Worm (Caenorhabditis elegans): ENCODE results near the gene srd-15.

DNA sequence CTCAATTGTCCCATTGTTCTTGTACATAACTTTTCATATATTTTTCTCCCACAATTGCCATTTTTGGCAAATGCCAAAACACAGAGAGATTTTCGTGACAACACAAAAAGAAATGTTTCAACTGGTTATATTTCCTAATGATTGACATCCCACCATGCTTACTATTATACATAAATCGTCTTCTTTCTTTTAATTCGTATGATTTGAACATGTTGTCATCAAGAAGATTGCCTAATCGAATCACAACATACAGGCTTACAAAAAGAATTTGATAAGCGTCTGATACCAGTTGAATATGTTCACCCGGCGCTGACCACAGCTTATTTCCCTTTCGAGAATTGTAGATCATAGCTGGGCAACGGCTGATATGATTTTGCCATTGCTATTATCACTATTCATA, 11.1 kb downstream of the srd-15 start, which contains the start of gene grd-9:
- TF ChIP-seq flt-1 (GFP tag; IDR thresholded peaks at IDR 0.05), result no peak
- TF ChIP-seq tab-1 (GFP tag; IDR thresholded peaks at IDR 0.05), result no peak
- TF ChIP-seq cog-1 (tag; optimal IDR thresholded peaks at IDR 0.05), result no peak
- no peak for TF ChIP-seq ztf-23 (GFP tag; IDR thresholded peaks at IDR 0.05)
- TF ChIP-seq ref-1 (GFP tag; conservative IDR thresholded peaks at IDR 0.05), result no peak
- no peak for TF ChIP-seq klf-2 (GFP tag; conservative IDR thresholded peaks at IDR 0.05)
- TF ChIP-seq med-1 (GFP tag; optimal IDR thresholded peaks at IDR 0.05; ENCODE audit: insufficient read depth), result no peak

Measured in whole organism, midembryonic.